Fruit fly (Drosophila melanogaster): ENCODE results near the gene pn.

pn gene

dm6 chrX:2149478-2149877 lies 31.5 kb upstream of the pn start, which contains the start of gene bcn92 (continued):
- TF ChIP-seq dan (GFP tag; IDR thresholded peaks at IDR 0.05) (no peak), bigmax (GFP tag; optimal IDR thresholded peaks at IDR 0.05) (no peak), gsb-n (tag; optimal IDR thresholded peaks at IDR 0.05) (no peak), bsh (GFP tag; optimal IDR thresholded peaks at IDR 0.05) (peak in 1 of 2 experiments; percentile 16), CG11456 (GFP tag; IDR thresholded peaks at IDR 0.05) (0 out of 3 replicates have a peak, but pooled peaks have one; percentile 46), Xrp1 (GFP tag; IDR thresholded peaks at IDR 0.05) (peak; percentile 15; the same call in 1 of the 2 replicates), Drgx (GFP tag; IDR thresholded peaks at IDR 0.05) (0 out of 2 replicates have a peak, but pooled peaks have one; percentile 8), pita (GFP tag; optimal IDR thresholded peaks at IDR 0.05) (no peak), mam (GFP tag; optimal IDR thresholded peaks at IDR 0.05) (peak; percentile 54), Camta (GFP tag; optimal IDR thresholded peaks at IDR 0.05) (peak; percentile 45), bcd (GFP tag; optimal IDR thresholded peaks at IDR 0.05) (no peak), CG17385 (GFP tag; optimal IDR thresholded peaks at IDR 0.05) (peak; percentile 6), hkb (optimal IDR thresholded peaks at IDR 0.05) (no peak), hkb (GFP tag; IDR thresholded peaks at IDR 0.05) (no peak), esg (GFP tag; conservative IDR thresholded peaks at IDR 0.05) (no peak), trh (GFP tag; optimal IDR thresholded peaks at IDR 0.05) (no peak), klu (GFP tag; IDR thresholded peaks at IDR 0.05) (no peak), jigr1 (GFP tag; IDR thresholded peaks at IDR 0.05) (no peak), CG7987 (GFP tag; optimal IDR thresholded peaks at IDR 0.05) (no peak), CG30403 (GFP tag; optimal IDR thresholded peaks at IDR 0.05) (peak; percentile 61), CG15011 (GFP tag; optimal IDR thresholded peaks at IDR 0.05) (no peak), CG4424 (GFP tag; optimal IDR thresholded peaks at IDR 0.05) (peak; percentile 40), Awh (GFP tag; IDR thresholded peaks at IDR 0.05) (no peak), unpg (GFP tag; optimal IDR thresholded peaks at IDR 0.05) (peak; percentile 8), pros (GFP tag; optimal IDR thresholded peaks at IDR 0.05) (no peak), CG2678 (tag; optimal IDR thresholded peaks at IDR 0.05) (peak; percentile 42), yki (optimal IDR thresholded peaks at IDR 0.05) (no peak), chn (GFP tag; optimal IDR thresholded peaks at IDR 0.05) (peak; percentile 39), gcm (GFP tag; optimal IDR thresholded peaks at IDR 0.05) (no peak), E2f1 (GFP tag; IDR thresholded peaks at IDR 0.05) (no peak), YL-1 (GFP tag; optimal IDR thresholded peaks at IDR 0.05) (peak; percentile 23), odd (GFP tag; optimal IDR thresholded peaks at IDR 0.05) (no peak), Kr (GFP tag; optimal IDR thresholded peaks at IDR 0.05) (no peak), ac (GFP tag; optimal IDR thresholded peaks at IDR 0.05) (no peak), scrt (GFP tag; optimal IDR thresholded peaks at IDR 0.05) (no peak), bab2 (GFP tag; optimal IDR thresholded peaks at IDR 0.05) (peak; percentile 33), kay (GFP tag; optimal IDR thresholded peaks at IDR 0.05) (no peak), ewg (GFP tag; optimal IDR thresholded peaks at IDR 0.05) (no peak), croc (GFP tag; conservative IDR thresholded peaks at IDR 0.05) (no peak), Elba2 (GFP tag; optimal IDR thresholded peaks at IDR 0.05) (peak; percentile 92), seq (GFP tag; IDR thresholded peaks at IDR 0.05) (no peak), chinmo (GFP tag; IDR thresholded peaks at IDR 0.05; ENCODE audit: partially characterized antibody) (peak; percentile 91; the same call in 3 of the 4 replicates), emc (GFP tag; optimal IDR thresholded peaks at IDR 0.05) (no peak), CG12104 (GFP tag; optimal IDR thresholded peaks at IDR 0.05) (no peak), CG10431 (GFP tag; optimal IDR thresholded peaks at IDR 0.05) (peak; percentile 83), zen2 (GFP tag; IDR thresholded peaks at IDR 0.05; ENCODE audit: partially characterized antibody) (peak; percentile 92), nerfin-2 (GFP tag; IDR thresholded peaks at IDR 0.05; ENCODE audit: partially characterized antibody) (peak; percentile 73), Lhr (GFP tag; optimal IDR thresholded peaks at IDR 0.05) (no peak), CG16779 (GFP tag; IDR thresholded peaks at IDR 0.05) (no peak), fu2 (GFP tag; optimal IDR thresholded peaks at IDR 0.05) (peak; percentile 21), CG2712 (tag; optimal IDR thresholded peaks at IDR 0.05) (peak; percentile 43), kni (GFP tag; optimal IDR thresholded peaks at IDR 0.05) (no peak)
